Worm (Caenorhabditis elegans): Measurements from ENCODE around the gene C54F6.17.

- TF ChIP-seq C06A6.2 (GFP tag; conservative IDR thresholded peaks at IDR 0.05) (no peak), rcor-1 (GFP tag; IDR thresholded peaks at IDR 0.05) (no peak), ztf-26 (tag; optimal IDR thresholded peaks at IDR 0.05) (no peak), mel-28 (tag; optimal IDR thresholded peaks at IDR 0.05; ENCODE audit: borderline replicate concordance) (no peak)
Measured at ce11 chrV:7529840-7530239, 2.6 kb downstream of the C54F6.17 start, which contains the start of gene swt-2.
